Worm (Caenorhabditis elegans) whole organism, early embryonic: ENCODE results near the gene taap-1.

Experiments
- B0310.2 ChIP-seq: sonication (generic microtip); optimal IDR thresholded peaks from 2 replicates; lab custom pipeline; 2016; ENCODE audit warnings: mild to moderate bottlenecking, missing genetic modification characterization, missing compliant biosample characterization
- aly-1 ChIP-seq: sonication (generic microtip); optimal IDR thresholded peaks from 2 replicates; lab custom pipeline; 2016; ENCODE audit warnings: missing genetic modification characterization, missing compliant biosample characterization
- ama-1 ChIP-seq: fragments of 150-350 bp; optimal IDR thresholded peaks from 2 replicates; lab custom pipeline; 2014
- ceh-13 ChIP-seq: fragments of 200-800 bp; sonication (Bioruptor generic); optimal IDR thresholded peaks from 2 replicates; lab custom pipeline; 2018; ENCODE audit warnings: mild to moderate bottlenecking, missing genetic modification characterization, missing compliant biosample characterization
- ets-7 ChIP-seq: sonication (generic microtip); optimal IDR thresholded peaks from 2 replicates; lab custom pipeline; 2016; ENCODE audit warnings: missing genotype, missing genetic modification characterization, missing compliant biosample characterization
- flt-1 ChIP-seq: fragments of 200-800 bp; sonication (Bioruptor generic); IDR thresholded peaks from 2 replicates; pipeline ENCODE4 v1.3.6; 2022; ENCODE audit warnings: missing genetic modification characterization, missing compliant biosample characterization
- hmbx-1 ChIP-seq: sonication (generic microtip); optimal IDR thresholded peaks from 2 replicates; lab custom pipeline; 2016; ENCODE audit warnings: mild to moderate bottlenecking, missing genetic modification characterization, missing compliant biosample characterization
- hmg-4 ChIP-seq: fragments of 200-800 bp; sonication (Bioruptor generic); optimal IDR thresholded peaks from 2 replicates; lab custom pipeline; 2018; ENCODE audit warnings: mild to moderate bottlenecking, missing genetic modification characterization, missing compliant biosample characterization
- hnd-1 ChIP-seq: sonication (generic microtip); optimal IDR thresholded peaks from 2 replicates; lab custom pipeline; 2016; ENCODE audit warnings: missing genetic modification characterization, missing compliant biosample characterization
- sea-1 ChIP-seq: fragments of 200-800 bp; sonication (Bioruptor generic); conservative IDR thresholded peaks from 2 replicates; pipeline ENCODE4 v1.3.6; 2022; ENCODE audit warnings: missing genetic modification characterization, missing compliant biosample characterization
- tbx-37 ChIP-seq: fragments of 200-800 bp; sonication (Bioruptor generic); conservative IDR thresholded peaks from 2 replicates; pipeline ENCODE4 v1.3.6; 2022; ENCODE audit warnings: missing genetic modification reagents, missing genetic modification characterization, missing compliant biosample characterization

- TF ChIP-seq flt-1 (GFP tag; lab: Robert Waterston, UW) (no peak), aly-1 (no peak), ama-1 (lab: Kevin White, UChicago) (no peak), sea-1 (GFP tag; lab: Robert Waterston, UW) (no peak), ets-7 (no peak), tbx-37 (GFP tag; lab: Robert Waterston, UW) (no peak), hmg-4 (no peak), hmbx-1 (no peak), ceh-13 (GFP tag; lab: Kevin White, UChicago) (no peak), hnd-1 (tag; lab: Kevin White, UChicago) (no peak), B0310.2 (tag; lab: Kevin White, UChicago) (no peak)
Observed at ce11 chrII:8472916-8473315, 10.8 kb downstream of the taap-1 start.
